Worm (Caenorhabditis elegans) whole organism, L1 larva: Measurements from ENCODE around the gene ZK637.15.

Source experiments
- C04F5.9 ChIP-seq: sonication (generic microtip); optimal IDR thresholded peaks from 2 replicates; lab custom pipeline; 2016; ENCODE audit warnings: missing genetic modification characterization, missing compliant biosample characterization
- C16A3.4 ChIP-seq: fragments of 150-350 bp; optimal IDR thresholded peaks from 2 replicates; lab custom pipeline; 2014; ENCODE audit warnings: missing biosample characterization, missing genetic modification characterization
- C34B4.2 ChIP-seq: sonication (generic microtip); optimal IDR thresholded peaks from 2 replicates; lab custom pipeline; 2017; ENCODE audit warnings: mild to moderate bottlenecking, missing genetic modification characterization, missing compliant biosample characterization
- Y116A8C.19 ChIP-seq: sonication (generic microtip); optimal IDR thresholded peaks from 2 replicates; lab custom pipeline; 2016; ENCODE audit warnings: missing compliant biosample characterization, missing genetic modification characterization, borderline replicate concordance
- aha-1 ChIP-seq: fragments of 150-350 bp; optimal IDR thresholded peaks from 2 replicates; lab custom pipeline; 2014; ENCODE audit warnings: missing biosample characterization, missing genetic modification characterization
- alr-1 ChIP-seq: fragments of 200-800 bp; sonication (Bioruptor generic); optimal IDR thresholded peaks from 2 replicates; lab custom pipeline; 2018; ENCODE audit warnings: borderline replicate concordance, mild to moderate bottlenecking, missing genetic modification characterization, missing compliant biosample characterization
- aly-2 ChIP-seq: fragments of 150-350 bp; optimal IDR thresholded peaks from 2 replicates; lab custom pipeline; 2014; ENCODE audit warnings: missing biosample characterization, missing genetic modification characterization
- ceh-8 ChIP-seq: fragments of 200-800 bp; sonication (Bioruptor generic); optimal IDR thresholded peaks from 2 replicates; lab custom pipeline; 2018; ENCODE audit warnings: mild to moderate bottlenecking, missing genetic modification characterization, moderate library complexity, missing compliant biosample characterization
- ceh-88 ChIP-seq: fragments of 200-800 bp; sonication (Bioruptor generic); IDR thresholded peaks from 2 replicates; pipeline ENCODE4 v1.3.6; 2022; ENCODE audit warnings: missing genetic modification characterization, missing compliant biosample characterization
- ceh-90 ChIP-seq: sonication (generic microtip); optimal IDR thresholded peaks from 2 replicates; lab custom pipeline; 2016; ENCODE audit warnings: missing genetic modification characterization, missing compliant biosample characterization
- ces-1 ChIP-seq: fragments of 150-350 bp; optimal IDR thresholded peaks from 2 replicates; lab custom pipeline; 2014; ENCODE audit warnings: missing biosample characterization, missing genetic modification reagents, missing genetic modification characterization
- dsc-1 ChIP-seq: sonication (generic microtip); optimal IDR thresholded peaks from 2 replicates; lab custom pipeline; 2016; ENCODE audit warnings: mild to moderate bottlenecking, missing genetic modification characterization, missing compliant biosample characterization
- efl-1 ChIP-seq, 4 experiments: fragments of 150-350 bp; optimal IDR thresholded peaks in 3 of 4; peaks in 1 of 4; 1 replicate in 1 of 4; 2 replicates in 3 of 4; lab custom pipeline; 2014; ENCODE audit warnings: missing biosample characterization in 2 of 4, missing genetic modification characterization in 2 of 4, missing genetic modification reagents in 2 of 4
- egl-13 ChIP-seq: sonication (generic microtip); optimal IDR thresholded peaks from 2 replicates; lab custom pipeline; 2016; ENCODE audit warnings: missing genotype, missing genetic modification reagents, missing genetic modification characterization, missing compliant biosample characterization
- egl-27 ChIP-seq, 2 experiments: fragments of 150-350 bp in 1 of 2; sonication (generic microtip); optimal IDR thresholded peaks; 3 replicates each; lab custom pipeline; 2017 to 2018; ENCODE audit warnings: missing biosample characterization in 2 of 2, missing genetic modification characterization in 2 of 2, missing genetic modification reagents in 2 of 2
- fkh-4 ChIP-seq: sonication (generic microtip); optimal IDR thresholded peaks from 2 replicates; lab custom pipeline; 2016; ENCODE audit warnings: missing compliant biosample characterization, missing genetic modification characterization, borderline replicate concordance
- fos-1 ChIP-seq: fragments of 150-350 bp; optimal IDR thresholded peaks from 2 replicates; lab custom pipeline; 2014; ENCODE audit warnings: missing biosample characterization, missing genetic modification characterization
- hlh-17 ChIP-seq: fragments of 200-800 bp; sonication (Bioruptor generic); optimal IDR thresholded peaks from 2 replicates; lab custom pipeline; 2018; ENCODE audit warnings: missing genetic modification characterization, mild to moderate bottlenecking, missing compliant biosample characterization, moderate library complexity, borderline replicate concordance
- lin-14 ChIP-seq: fragments of 200-800 bp; sonication (Bioruptor generic); optimal IDR thresholded peaks from 2 replicates; lab custom pipeline; 2018; ENCODE audit warnings: mild to moderate bottlenecking, missing genetic modification characterization, moderate library complexity, missing compliant biosample characterization
- lin-39 ChIP-seq: fragments of 150-350 bp; optimal IDR thresholded peaks from 2 replicates; lab custom pipeline; 2014; ENCODE audit warnings: missing biosample characterization, missing genetic modification reagents, missing genetic modification characterization
- lir-3 ChIP-seq: sonication (generic microtip); optimal IDR thresholded peaks from 2 replicates; lab custom pipeline; 2016; ENCODE audit warnings: mild to moderate bottlenecking, missing genetic modification characterization, moderate library complexity, missing compliant biosample characterization; ENCODE audit not compliant: poor library complexity
- nhr-11 ChIP-seq: fragments of 150-350 bp; optimal IDR thresholded peaks from 2 replicates; lab custom pipeline; 2014; ENCODE audit warnings: missing biosample characterization, missing genetic modification characterization
- nhr-28 ChIP-seq: fragments of 150-350 bp; optimal IDR thresholded peaks from 2 replicates; lab custom pipeline; 2014; ENCODE audit warnings: missing biosample characterization, missing genetic modification characterization
- nhr-47 ChIP-seq: sonication (generic microtip); optimal IDR thresholded peaks from 2 replicates; lab custom pipeline; 2016; ENCODE audit warnings: mild to moderate bottlenecking, missing genetic modification characterization, moderate library complexity, missing compliant biosample characterization
- nhr-76 ChIP-seq: sonication (generic microtip); optimal IDR thresholded peaks from 2 replicates; lab custom pipeline; 2017; ENCODE audit warnings: missing biosample characterization, missing genetic modification characterization
- nhr-85 ChIP-seq: sonication (generic microtip); peaks from one replicate; lab custom pipeline; 2016; ENCODE audit warnings: missing genetic modification characterization, inconsistent platforms, missing compliant biosample characterization
- pax-3 ChIP-seq: fragments of 200-800 bp; sonication (Bioruptor generic); optimal IDR thresholded peaks from 2 replicates; lab custom pipeline; 2018; ENCODE audit warnings: mild to moderate bottlenecking, missing genetic modification characterization, moderate library complexity, missing compliant biosample characterization
- pqm-1 ChIP-seq: sonication (generic microtip); optimal IDR thresholded peaks from 3 replicates; lab custom pipeline; 2017; ENCODE audit warnings: missing biosample characterization, missing genetic modification characterization
- snu-23 ChIP-seq: sonication (generic microtip); optimal IDR thresholded peaks from 2 replicates; lab custom pipeline; 2016; ENCODE audit warnings: missing genetic modification characterization, missing compliant biosample characterization
- sox-4 ChIP-seq: sonication (generic microtip); optimal IDR thresholded peaks from 2 replicates; lab custom pipeline; 2016; ENCODE audit warnings: missing genetic modification characterization, missing compliant biosample characterization
- sptf-1 ChIP-seq: fragments of 150-350 bp; optimal IDR thresholded peaks from 2 replicates; lab custom pipeline; 2014; ENCODE audit warnings: missing biosample characterization, missing genetic modification characterization
- swsn-7 ChIP-seq: sonication (generic microtip); optimal IDR thresholded peaks from 2 replicates; lab custom pipeline; 2016; ENCODE audit warnings: missing genetic modification characterization, missing compliant biosample characterization
- unc-130 ChIP-seq: fragments of 150-350 bp; optimal IDR thresholded peaks from 2 replicates; lab custom pipeline; 2017; ENCODE audit warnings: missing biosample characterization, missing genetic modification characterization, inconsistent platforms
- unc-86 ChIP-seq: sonication (generic microtip); optimal IDR thresholded peaks from 2 replicates; lab custom pipeline; 2016; ENCODE audit warnings: missing genetic modification characterization, missing compliant biosample characterization
- vab-15 ChIP-seq: sonication (generic microtip); optimal IDR thresholded peaks from 2 replicates; lab custom pipeline; 2017; ENCODE audit warnings: missing genotype, mild to moderate bottlenecking, missing genetic modification characterization, missing compliant biosample characterization
- zip-4 ChIP-seq: fragments of 200-800 bp; sonication (Bioruptor generic); optimal IDR thresholded peaks from 2 replicates; lab custom pipeline; 2018; ENCODE audit warnings: mild to moderate bottlenecking, missing genetic modification characterization, moderate library complexity, missing compliant biosample characterization
- ztf-4 ChIP-seq: fragments of 150-350 bp; optimal IDR thresholded peaks from 2 replicates; lab custom pipeline; 2014; ENCODE audit warnings: missing biosample characterization, missing genetic modification characterization

Gene ZK637.15

ce11 chrIII:8956146-8956646 is 36.3 kb downstream of the ZK637.15 start, which contains the start of the genes ZK643.5 and ZK643.2 (continued):
- TF ChIP-seq vab-15 (tag; lab: Kevin White, UChicago) (no peak), unc-86 (tag; lab: Kevin White, UChicago) (peak; percentile 69), alr-1 (tag; lab: Kevin White, UChicago) (no peak), hlh-17 (GFP tag; lab: Kevin White, UChicago) (no peak), C34B4.2 (tag; lab: Kevin White, UChicago) (no peak)

ce11 chrIII:8960664-8961063 is 40.8 kb downstream of the ZK637.15 start, which contains the start of gene ZK643.6:
ZK643.6 (minus strand) TSS chrIII:8960764.
- no peak for TF ChIP-seq C16A3.4
- TF ChIP-seq efl-1 (optimal IDR thresholded peaks at IDR 0.05; lab: Kevin White, UChicago), result no peak
- peak in 1 of 2 experiments; percentile 33 for TF ChIP-seq efl-1 (GFP tag; optimal IDR thresholded peaks at IDR 0.05 in 1 of 2; lab: Kevin White, UChicago)
- TF ChIP-seq lin-39, result no peak
- peak; percentile 1 for TF ChIP-seq dsc-1 (tag; lab: Kevin White, UChicago)
- TF ChIP-seq lin-14 (GFP tag; lab: Kevin White, UChicago), result no peak
- no peak for TF ChIP-seq pax-3 (tag; lab: Kevin White, UChicago)
- no peak for TF ChIP-seq Y116A8C.19 (tag; lab: Kevin White, UChicago)
- no peak for TF ChIP-seq ceh-90 (tag; lab: Kevin White, UChicago)
- TF ChIP-seq fkh-4 (tag; lab: Kevin White, UChicago), result no peak
- no peak for TF ChIP-seq nhr-85 (tag; lab: Kevin White, UChicago)
- TF ChIP-seq aly-2 (tag; lab: Kevin White, UChicago), result no peak
- no peak for TF ChIP-seq zip-4 (GFP tag; lab: Kevin White, UChicago)
- no peak for TF ChIP-seq hlh-17 (GFP tag; lab: Kevin White, UChicago)
- no peak for TF ChIP-seq pqm-1 (tag; lab: Kevin White, UChicago)

- TF ChIP-seq unc-130 (tag; lab: Kevin White, UChicago), result no peak
- no peak for TF ChIP-seq C04F5.9 (tag; lab: Kevin White, UChicago)
- TF ChIP-seq nhr-28, result no peak
- no peak for TF ChIP-seq lir-3 (tag; lab: Kevin White, UChicago)
- no peak for TF ChIP-seq sptf-1 (tag; lab: Kevin White, UChicago)
- TF ChIP-seq snu-23 (GFP tag; lab: Kevin White, UChicago), result no peak
- no peak for TF ChIP-seq egl-13 (tag; lab: Kevin White, UChicago)
- TF ChIP-seq nhr-76 (tag; lab: Kevin White, UChicago), result no peak
- TF ChIP-seq swsn-7 (tag; lab: Kevin White, UChicago), result no peak
- TF ChIP-seq nhr-47 (tag; lab: Kevin White, UChicago), result no peak
- no peak for TF ChIP-seq lin-14 (GFP tag; lab: Kevin White, UChicago)
- TF ChIP-seq dsc-1 (tag; lab: Kevin White, UChicago), result no peak
- no peak for TF ChIP-seq egl-27 (tag; optimal IDR thresholded peaks at IDR 0.05; lab: Kevin White, UChicago)
- TF ChIP-seq aly-2 (tag; lab: Kevin White, UChicago), result no peak
- no peak for TF ChIP-seq fos-1 (tag; lab: Kevin White, UChicago)
- no peak for TF ChIP-seq ces-1 (GFP tag; lab: Kevin White, UChicago)
- TF ChIP-seq ceh-88 (GFP tag; lab: Robert Waterston, UW), result no peak
- no peak for TF ChIP-seq aha-1
- TF ChIP-seq ztf-4 (tag; lab: Kevin White, UChicago), result no peak
- TF ChIP-seq, all 84 proteins: peak for 0
These were observed 42.1 kb downstream of the ZK637.15 start, which contains the start of gene grl-25 for ce11 chrIII:8961993-8962392. grl-25 (plus strand) TSS chrIII:8962293.

ce11 chrIII:8962475-8962874 is 42.6 kb downstream of the ZK637.15 start:
- peak; percentile 68 for TF ChIP-seq ceh-8 (GFP tag; lab: Kevin White, UChicago)
- no peak for TF ChIP-seq lin-39
- TF ChIP-seq nhr-11, result no peak
- no peak for TF ChIP-seq dsc-1 (tag; lab: Kevin White, UChicago)
- no peak for TF ChIP-seq sox-4 (tag; lab: Kevin White, UChicago)
- no peak for TF ChIP-seq nhr-28
